Worm (Caenorhabditis elegans): ENCODE measurements around the gene gpa-17.

ce11 chrIII:2619559-2619958, 33.2 kb downstream of the gpa-17 start, which contains the start of gene ppfr-4:
- no peak for TF ChIP-seq nhr-76 (tag; optimal IDR thresholded peaks at IDR 0.05)
- no peak for TF ChIP-seq ztf-11 (tag; optimal IDR thresholded peaks at IDR 0.05)
- no peak for TF ChIP-seq cnd-1 (tag; optimal IDR thresholded peaks at IDR 0.05)
- TF ChIP-seq elt-1 (tag; optimal IDR thresholded peaks at IDR 0.05; ENCODE audit: borderline replicate concordance, insufficient read depth), result no peak
- TF ChIP-seq ces-1 (GFP tag; optimal IDR thresholded peaks at IDR 0.05), result peak; percentile 20
- no peak for TF ChIP-seq snpc-4 (tag; optimal IDR thresholded peaks at IDR 0.05)
- no peak for TF ChIP-seq mab-5 (tag; optimal IDR thresholded peaks at IDR 0.05)
- TF ChIP-seq blmp-1 (tag; optimal IDR thresholded peaks at IDR 0.05), result no peak
- TF ChIP-seq pha-4 (tag; optimal IDR thresholded peaks at IDR 0.05), result no peak
- no peak for TF ChIP-seq elt-3 (tag; optimal IDR thresholded peaks at IDR 0.05)
- no peak for TF ChIP-seq mep-1 (tag; optimal IDR thresholded peaks at IDR 0.05)
- TF ChIP-seq unc-120 (tag; optimal IDR thresholded peaks at IDR 0.05; ENCODE audit: poor library complexity, severe bottlenecking), result no peak
- no peak for TF ChIP-seq unc-39 (tag; optimal IDR thresholded peaks at IDR 0.05)

Measured in whole organism, mixed stage, embryonic.